Worm (Caenorhabditis elegans) whole organism, early embryonic: ENCODE measurements around the gene kin-24.

ENCODE experiments used
- B0310.2 ChIP-seq: sonication (generic microtip); optimal IDR thresholded peaks from 2 replicates; lab custom pipeline; 2016; ENCODE audit warnings: mild to moderate bottlenecking, missing genetic modification characterization, missing compliant biosample characterization
- F13C5.2 ChIP-seq: sonication (generic microtip); optimal IDR thresholded peaks from 2 replicates; lab custom pipeline; 2017; ENCODE audit warnings: mild to moderate bottlenecking, missing genetic modification characterization, inconsistent platforms, missing compliant biosample characterization
- aly-1 ChIP-seq: sonication (generic microtip); optimal IDR thresholded peaks from 2 replicates; lab custom pipeline; 2016; ENCODE audit warnings: missing genetic modification characterization, missing compliant biosample characterization
- ama-1 ChIP-seq: fragments of 150-350 bp; optimal IDR thresholded peaks from 2 replicates; lab custom pipeline; 2014
- ceh-13 ChIP-seq: fragments of 200-800 bp; sonication (Bioruptor generic); optimal IDR thresholded peaks from 2 replicates; lab custom pipeline; 2018; ENCODE audit warnings: mild to moderate bottlenecking, missing genetic modification characterization, missing compliant biosample characterization
- ceh-36 ChIP-seq: sonication (generic microtip); optimal IDR thresholded peaks from 2 replicates; lab custom pipeline; 2016; ENCODE audit warnings: missing genetic modification characterization, inconsistent platforms, missing compliant biosample characterization
- ets-7 ChIP-seq: sonication (generic microtip); optimal IDR thresholded peaks from 2 replicates; lab custom pipeline; 2016; ENCODE audit warnings: missing genotype, missing genetic modification characterization, missing compliant biosample characterization
- flt-1 ChIP-seq: fragments of 200-800 bp; sonication (Bioruptor generic); IDR thresholded peaks from 2 replicates; pipeline ENCODE4 v1.3.6; 2022; ENCODE audit warnings: missing genetic modification characterization, missing compliant biosample characterization
- hmbx-1 ChIP-seq: sonication (generic microtip); optimal IDR thresholded peaks from 2 replicates; lab custom pipeline; 2016; ENCODE audit warnings: mild to moderate bottlenecking, missing genetic modification characterization, missing compliant biosample characterization
- hnd-1 ChIP-seq: sonication (generic microtip); optimal IDR thresholded peaks from 2 replicates; lab custom pipeline; 2016; ENCODE audit warnings: missing genetic modification characterization, missing compliant biosample characterization
- pes-1 ChIP-seq: fragments of 200-800 bp; sonication (Bioruptor generic); IDR thresholded peaks from 2 replicates; pipeline ENCODE4 v1.3.6; 2022; ENCODE audit warnings: missing genetic modification reagents, missing genetic modification characterization, missing compliant biosample characterization
- tbx-11 ChIP-seq: fragments of 200-800 bp; sonication (Bioruptor generic); IDR thresholded peaks from 2 replicates; pipeline ENCODE4 v1.3.6; 2022; ENCODE audit warnings: missing genetic modification characterization, missing compliant biosample characterization
- tbx-37 ChIP-seq: fragments of 200-800 bp; sonication (Bioruptor generic); conservative IDR thresholded peaks from 2 replicates; pipeline ENCODE4 v1.3.6; 2022; ENCODE audit warnings: missing genetic modification reagents, missing genetic modification characterization, missing compliant biosample characterization
- tra-4 ChIP-seq: sonication (generic microtip); optimal IDR thresholded peaks from 2 replicates; lab custom pipeline; 2017; ENCODE audit warnings: missing genetic modification characterization, missing compliant biosample characterization

DNA sequence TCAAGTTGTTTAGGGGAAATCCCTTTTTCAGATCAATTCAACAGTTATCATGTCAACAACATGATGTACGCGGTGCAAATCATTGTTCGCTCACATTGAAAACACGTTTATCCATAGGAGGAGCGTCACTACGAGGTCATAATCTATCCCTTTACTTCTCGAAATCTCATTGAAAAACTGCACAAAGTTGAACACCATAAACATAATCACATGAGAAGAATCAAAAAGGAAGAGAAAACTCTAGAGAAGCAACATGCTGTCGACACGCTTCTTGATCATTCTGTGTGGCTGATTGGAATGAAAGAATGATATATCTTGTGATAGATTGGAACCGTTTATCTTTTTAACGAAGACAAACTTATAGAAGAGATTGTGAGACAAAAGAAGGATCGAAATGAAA, 27.0 kb upstream of the kin-24 start:
- TF ChIP-seq tra-4 (tag; lab: Kevin White, UChicago) (no peak), flt-1 (GFP tag; lab: Robert Waterston, UW) (no peak), hmbx-1 (tag; lab: Kevin White, UChicago) (no peak), ama-1 (lab: Kevin White, UChicago) (no peak), ceh-13 (GFP tag; lab: Kevin White, UChicago) (no peak), ets-7 (tag; lab: Kevin White, UChicago) (no peak), B0310.2 (tag; lab: Kevin White, UChicago) (no peak), hnd-1 (tag; lab: Kevin White, UChicago) (no peak), pes-1 (no peak), tbx-11 (GFP tag; lab: Robert Waterston, UW) (no peak), F13C5.2 (no peak), tbx-37 (GFP tag; lab: Robert Waterston, UW) (no peak), aly-1 (tag; lab: Kevin White, UChicago) (no peak), ceh-36 (tag; lab: Kevin White, UChicago) (no peak)
